Fruit fly (Drosophila melanogaster): ENCODE data around the gene CG33116.

CG33116 gene

dm6 chr2L:19577187-19577765 lies 44.0 kb downstream of the CG33116 start, which contains the start of the genes spi and msb1l (continued):
- TF ChIP-seq z (GFP tag; IDR thresholded peaks at IDR 0.05) (no peak), CG6272 (GFP tag; IDR thresholded peaks at IDR 0.05) (peak; percentile 7; the same call in 1 of the 2 replicates), CG16779 (GFP tag; IDR thresholded peaks at IDR 0.05) (no peak), Dip3 (GFP tag; optimal IDR thresholded peaks at IDR 0.05) (no peak), CG16813 (GFP tag; IDR thresholded peaks at IDR 0.05; ENCODE audit: partially characterized antibody) (peak; percentile 62), gem (tag; optimal IDR thresholded peaks at IDR 0.05) (peak; percentile 73), ac (GFP tag; optimal IDR thresholded peaks at IDR 0.05) (no peak), CG6765 (GFP tag; optimal IDR thresholded peaks at IDR 0.05) (no peak), vfl (GFP tag; optimal IDR thresholded peaks at IDR 0.05) (no peak), CG11723 (GFP tag; optimal IDR thresholded peaks at IDR 0.05) (no peak), her (GFP tag; optimal IDR thresholded peaks at IDR 0.05) (no peak), Xbp1 (GFP tag; optimal IDR thresholded peaks at IDR 0.05) (peak; percentile 72), CG5245 (GFP tag; optimal IDR thresholded peaks at IDR 0.05) (no peak), Deaf1 (tag; optimal IDR thresholded peaks at IDR 0.05) (no peak), tin (GFP tag; optimal IDR thresholded peaks at IDR 0.05) (peak; percentile 63), stwl (tag; optimal IDR thresholded peaks at IDR 0.05) (peak; percentile 72), B-H2 (GFP tag; optimal IDR thresholded peaks at IDR 0.05) (peak; percentile 71), zen (tag; optimal IDR thresholded peaks at IDR 0.05) (peak; percentile 47), CG12104 (GFP tag; optimal IDR thresholded peaks at IDR 0.05) (peak; percentile 71), Dek (tag; optimal IDR thresholded peaks at IDR 0.05) (peak; percentile 54), CG11504 (tag; optimal IDR thresholded peaks at IDR 0.05) (peak; percentile 75), Scr (GFP tag; IDR thresholded peaks at IDR 0.05; ENCODE audit: partially characterized antibody) (peak; percentile 63), CG4424 (GFP tag; optimal IDR thresholded peaks at IDR 0.05) (peak; percentile 65), CG7745 (tag; optimal IDR thresholded peaks at IDR 0.05) (no peak), Myb (GFP tag; optimal IDR thresholded peaks at IDR 0.05) (peak; percentile 44), stc (GFP tag; IDR thresholded peaks at IDR 0.05) (no peak), ERR (GFP tag; optimal IDR thresholded peaks at IDR 0.05) (no peak), CG6813 (GFP tag; optimal IDR thresholded peaks at IDR 0.05) (no peak), nmo (GFP tag; optimal IDR thresholded peaks at IDR 0.05) (peak; percentile 82), wor (GFP tag; IDR thresholded peaks at IDR 0.05) (no peak), slou (GFP tag; optimal IDR thresholded peaks at IDR 0.05) (peak; percentile 45), zf30C (GFP tag; optimal IDR thresholded peaks at IDR 0.05) (no peak), chm (GFP tag; IDR thresholded peaks at IDR 0.05) (no peak), Mrtf (GFP tag; IDR thresholded peaks at IDR 0.05) (no peak), Blimp-1 (GFP tag; optimal IDR thresholded peaks at IDR 0.05) (peak; percentile 22), fd96Cb (tag; optimal IDR thresholded peaks at IDR 0.05) (peak; percentile 45), run (tag; optimal IDR thresholded peaks at IDR 0.05) (no peak), ranshi (GFP tag; IDR thresholded peaks at IDR 0.05) (no peak), CG18011 (GFP tag; optimal IDR thresholded peaks at IDR 0.05) (no peak), wek (GFP tag; optimal IDR thresholded peaks at IDR 0.05) (no peak), jigr1 (GFP tag; IDR thresholded peaks at IDR 0.05) (peak; percentile 52; the same call in 1 of the 3 replicates), nerfin-2 (GFP tag; IDR thresholded peaks at IDR 0.05; ENCODE audit: partially characterized antibody) (no peak), CG13624 (GFP tag; optimal IDR thresholded peaks at IDR 0.05) (no peak), E2f1 (GFP tag; IDR thresholded peaks at IDR 0.05) (no peak), Nf-YB (GFP tag; optimal IDR thresholded peaks at IDR 0.05) (no peak), CG11696 (GFP tag; IDR thresholded peaks at IDR 0.05) (no peak), CG16815 (GFP tag; optimal IDR thresholded peaks at IDR 0.05) (peak; percentile 50), CG7928 (GFP tag; optimal IDR thresholded peaks at IDR 0.05) (no peak), gt (GFP tag; IDR thresholded peaks at IDR 0.05) (no peak), CG11247 (GFP tag; IDR thresholded peaks at IDR 0.05) (no peak), CG32772 (GFP tag; IDR thresholded peaks at IDR 0.05) (peak; percentile 52)
